Worm (Caenorhabditis elegans) whole organism, young adult: ENCODE data around the gene dnj-5.

ENCODE experiments used
- B0336.3 ChIP-seq: fragments of 200-800 bp; sonication (Bioruptor generic); IDR thresholded peaks from 2 replicates; pipeline ENCODE4 v1.3.6; 2022; ENCODE audit warnings: missing genetic modification characterization, missing compliant biosample characterization
- F10E7.11 ChIP-seq: sonication (generic microtip); optimal IDR thresholded peaks from 2 replicates; lab custom pipeline; 2017; ENCODE audit warnings: mild to moderate bottlenecking, missing genetic modification characterization, moderate library complexity, missing compliant biosample characterization
- F23B12.7 ChIP-seq: sonication (generic microtip); optimal IDR thresholded peaks from 2 replicates; lab custom pipeline; 2017; ENCODE audit warnings: missing genetic modification characterization, mild to moderate bottlenecking, missing compliant biosample characterization, antibody characterized with exemption, moderate library complexity; ENCODE audit not compliant: insufficient read depth
- F37B4.10 ChIP-seq: fragments of 200-800 bp; sonication (Bioruptor generic); IDR thresholded peaks from 2 replicates; pipeline ENCODE4 v1.3.6; 2022; ENCODE audit warnings: missing genetic modification characterization, missing compliant biosample characterization
- F57A8.1 ChIP-seq: fragments of 200-800 bp; sonication (Bioruptor generic); optimal IDR thresholded peaks from 2 replicates; lab custom pipeline; 2018; ENCODE audit warnings: mild to moderate bottlenecking, missing genetic modification characterization, moderate library complexity, missing compliant biosample characterization
- F57C9.4 ChIP-seq: sonication (generic microtip); optimal IDR thresholded peaks from 2 replicates; lab custom pipeline; 2017; ENCODE audit warnings: mild to moderate bottlenecking, missing genetic modification characterization, missing compliant biosample characterization
- K11D2.4 ChIP-seq: fragments of 200-800 bp; sonication (Bioruptor generic); IDR thresholded peaks from 2 replicates; pipeline ENCODE4 v1.3.6; 2022; ENCODE audit warnings: missing genetic modification reagents, missing genetic modification characterization, missing compliant biosample characterization
- Y53F4B.3 ChIP-seq: fragments of 200-800 bp; sonication (Bioruptor generic); IDR thresholded peaks from 2 replicates; pipeline ENCODE4 v1.3.6; 2022; ENCODE audit warnings: missing genetic modification reagents, missing genetic modification characterization, missing compliant biosample characterization
- Y67H2A.10 ChIP-seq: fragments of 200-800 bp; sonication (Bioruptor generic); conservative IDR thresholded peaks from 2 replicates; pipeline ENCODE4 v1.3.6; 2022; ENCODE audit warnings: missing genetic modification reagents, missing genetic modification characterization, missing compliant biosample characterization
- ZK185.1 ChIP-seq: sonication (generic microtip); optimal IDR thresholded peaks from 2 replicates; lab custom pipeline; 2016; ENCODE audit warnings: mild to moderate bottlenecking, missing genetic modification characterization, missing compliant biosample characterization; ENCODE audit not compliant: poor library complexity, severe bottlenecking
- akir-1 ChIP-seq: fragments of 200-800 bp; sonication (Bioruptor generic); optimal IDR thresholded peaks from 2 replicates; lab custom pipeline; 2018; ENCODE audit warnings: mild to moderate bottlenecking, missing genetic modification characterization, moderate library complexity, missing compliant biosample characterization
- ama-1 ChIP-seq, 3 experiments: fragments of 150-350 bp in 1 of 3; sonication (generic microtip) in 2 of 3; optimal IDR thresholded peaks; 2 replicates each; lab custom pipeline; 2014 to 2018; ENCODE audit warnings: missing biosample characterization in 2 of 3, missing genetic modification characterization in 2 of 3, missing genetic modification reagents in 2 of 3
- aptf-2 ChIP-seq: fragments of 200-800 bp; sonication (Bioruptor generic); conservative IDR thresholded peaks from 2 replicates; pipeline ENCODE4 v1.3.6; 2022; ENCODE audit warnings: missing genetic modification reagents, missing genetic modification characterization, missing compliant biosample characterization
- atf-7 ChIP-seq: sonication (generic microtip); optimal IDR thresholded peaks from 2 replicates; lab custom pipeline; 2017; ENCODE audit warnings: mild to moderate bottlenecking, missing genetic modification characterization, missing compliant biosample characterization
- athp-1 ChIP-seq: sonication (generic microtip); optimal IDR thresholded peaks from 2 replicates; lab custom pipeline; 2017; ENCODE audit warnings: mild to moderate bottlenecking, missing genetic modification characterization, missing compliant biosample characterization
- attf-3 ChIP-seq: fragments of 200-800 bp; sonication (Bioruptor generic); conservative IDR thresholded peaks from 2 replicates; pipeline ENCODE4 v1.3.6; 2022; ENCODE audit warnings: missing genetic modification reagents, missing genetic modification characterization, missing compliant biosample characterization
- attf-5 ChIP-seq: fragments of 200-800 bp; sonication (Bioruptor generic); optimal IDR thresholded peaks from 2 replicates; lab custom pipeline; 2018; ENCODE audit warnings: mild to moderate bottlenecking, missing genetic modification characterization, missing compliant biosample characterization
- attf-6 ChIP-seq: fragments of 200-800 bp; sonication (Bioruptor generic); IDR thresholded peaks from 2 replicates; pipeline ENCODE4 v1.3.6; 2022; ENCODE audit warnings: missing genetic modification reagents, missing genetic modification characterization, missing compliant biosample characterization
- ceh-40 ChIP-seq: fragments of 200-800 bp; sonication (Bioruptor generic); IDR thresholded peaks from 2 replicates; pipeline ENCODE4 v1.3.6; 2022; ENCODE audit warnings: missing genetic modification characterization, missing compliant biosample characterization
- ceh-58 ChIP-seq: fragments of 200-800 bp; sonication (Bioruptor generic); IDR thresholded peaks from 2 replicates; pipeline ENCODE4 v1.3.6; 2022; ENCODE audit warnings: missing genetic modification characterization, missing compliant biosample characterization
- chd-7 ChIP-seq: sonication (generic microtip); optimal IDR thresholded peaks from 2 replicates; lab custom pipeline; 2016; ENCODE audit warnings: mild to moderate bottlenecking, missing genetic modification characterization, moderate library complexity, missing compliant biosample characterization
- egl-44 ChIP-seq: fragments of 200-800 bp; sonication (Bioruptor generic); IDR thresholded peaks from 2 replicates; pipeline ENCODE4 v1.3.6; 2022; ENCODE audit warnings: missing genetic modification reagents, missing genetic modification characterization, missing compliant biosample characterization
- egrh-3 ChIP-seq: fragments of 200-800 bp; sonication (Bioruptor generic); IDR thresholded peaks from 2 replicates; pipeline ENCODE4 v1.3.6; 2022; ENCODE audit warnings: missing genetic modification reagents, missing genetic modification characterization, missing compliant biosample characterization
- fkh-3 ChIP-seq: sonication (generic microtip); optimal IDR thresholded peaks from 2 replicates; lab custom pipeline; 2016; ENCODE audit warnings: mild to moderate bottlenecking, missing genetic modification characterization, missing compliant biosample characterization
- hmg-1.2 ChIP-seq: fragments of 200-800 bp; sonication (Bioruptor generic); IDR thresholded peaks from 2 replicates; pipeline ENCODE4 v1.3.6; 2022; ENCODE audit warnings: missing genetic modification reagents, missing genetic modification characterization, missing compliant biosample characterization
- hrde-1 ChIP-seq: sonication (generic microtip); optimal IDR thresholded peaks from 2 replicates; lab custom pipeline; 2016; ENCODE audit warnings: missing genetic modification characterization, mild to moderate bottlenecking, missing compliant biosample characterization, moderate library complexity, missing genotype, missing genetic modification reagents, borderline replicate concordance
- lag-1 ChIP-seq: fragments of 200-800 bp; sonication (Bioruptor generic); IDR thresholded peaks from 2 replicates; pipeline ENCODE4 v1.3.6; 2022; ENCODE audit warnings: missing genetic modification reagents, missing genetic modification characterization, missing compliant biosample characterization
- lin-26 ChIP-seq: fragments of 200-800 bp; sonication (Bioruptor generic); IDR thresholded peaks from 2 replicates; pipeline ENCODE4 v1.3.6; 2022; ENCODE audit warnings: missing genetic modification reagents, missing genetic modification characterization, missing compliant biosample characterization
- lin-35 ChIP-seq, 3 experiments: fragments of 150-350 bp in 2 of 3; sonication (generic microtip) in 1 of 3; optimal IDR thresholded peaks; 2 replicates each; lab custom pipeline; 2014 to 2018; ENCODE audit warnings: missing biosample characterization in 3 of 3, missing genetic modification characterization in 3 of 3, missing genetic modification reagents in 3 of 3
- lir-1 ChIP-seq: fragments of 200-800 bp; sonication (Bioruptor generic); conservative IDR thresholded peaks from 2 replicates; pipeline ENCODE4 v1.3.6; 2022; ENCODE audit warnings: missing genetic modification reagents, missing genetic modification characterization, missing compliant biosample characterization
- madf-6 ChIP-seq: fragments of 200-800 bp; sonication (Bioruptor generic); IDR thresholded peaks from 2 replicates; pipeline ENCODE4 v1.3.6; 2022; ENCODE audit warnings: missing genetic modification reagents, missing genetic modification characterization, missing compliant biosample characterization
- mel-28 ChIP-seq: sonication (generic microtip); optimal IDR thresholded peaks from 2 replicates; lab custom pipeline; 2016; ENCODE audit warnings: borderline replicate concordance, mild to moderate bottlenecking, missing genetic modification characterization, missing compliant biosample characterization
- mes-4 ChIP-seq: sonication (generic microtip); optimal IDR thresholded peaks from 2 replicates; lab custom pipeline; 2016; ENCODE audit warnings: missing genotype, missing genetic modification characterization, missing compliant biosample characterization
- nfya-2 ChIP-seq: fragments of 200-800 bp; sonication (Bioruptor generic); IDR thresholded peaks from 2 replicates; pipeline ENCODE4 v1.3.6; 2022; ENCODE audit warnings: missing genetic modification reagents, missing genetic modification characterization, missing compliant biosample characterization
- nfyb-1 ChIP-seq: fragments of 200-800 bp; sonication (Bioruptor generic); IDR thresholded peaks from 2 replicates; pipeline ENCODE4 v1.3.6; 2022; ENCODE audit warnings: missing genetic modification reagents, missing genetic modification characterization, missing compliant biosample characterization
- pha-4 ChIP-seq: fragments of 150-350 bp; sonication (generic microtip); optimal IDR thresholded peaks from 2 replicates; lab custom pipeline; 2014; ENCODE audit warnings: missing biosample characterization, missing genetic modification reagents, missing genetic modification characterization
- rpc-1 ChIP-seq, 2 experiments: fragments of 150-350 bp in 1 of 2; sonication (generic microtip) in 1 of 2; optimal IDR thresholded peaks; 2 replicates each; lab custom pipeline; 2014 to 2018; ENCODE audit warnings: missing biosample characterization in 1 of 2, missing genetic modification characterization in 1 of 2, missing genetic modification reagents in 1 of 2, missing genotype in 1 of 2
- sea-2 ChIP-seq: fragments of 200-800 bp; sonication (Bioruptor generic); IDR thresholded peaks from 2 replicates; pipeline ENCODE4 v1.3.6; 2022; ENCODE audit warnings: missing genetic modification characterization, missing compliant biosample characterization
- snpc-1.1 ChIP-seq: sonication (generic microtip); optimal IDR thresholded peaks from 2 replicates; lab custom pipeline; 2017; ENCODE audit warnings: missing genetic modification characterization, mild to moderate bottlenecking, missing compliant biosample characterization, antibody characterized with exemption, moderate library complexity, missing genotype, missing genetic modification reagents; ENCODE audit not compliant: insufficient read depth
- snpc-1.3 ChIP-seq: sonication (generic microtip); optimal IDR thresholded peaks from 2 replicates; lab custom pipeline; 2017; ENCODE audit warnings: missing genetic modification characterization, mild to moderate bottlenecking, missing compliant biosample characterization, antibody characterized with exemption, moderate library complexity, missing genotype, missing genetic modification reagents; ENCODE audit not compliant: insufficient read depth
- snpc-3.4 ChIP-seq: sonication (generic microtip); optimal IDR thresholded peaks from 2 replicates; lab custom pipeline; 2017; ENCODE audit warnings: missing genetic modification characterization, mild to moderate bottlenecking, missing compliant biosample characterization, antibody characterized with exemption, moderate library complexity, missing genotype, missing genetic modification reagents
- sptf-2 ChIP-seq: fragments of 200-800 bp; sonication (Bioruptor generic); optimal IDR thresholded peaks from 2 replicates; lab custom pipeline; 2018; ENCODE audit warnings: mild to moderate bottlenecking, missing genetic modification characterization, missing compliant biosample characterization
- xnd-1 ChIP-seq: sonication (generic microtip); optimal IDR thresholded peaks from 2 replicates; lab custom pipeline; 2016; ENCODE audit warnings: missing genotype, missing genetic modification reagents, missing genetic modification characterization, missing compliant biosample characterization
- ztf-18 ChIP-seq: sonication (generic microtip); optimal IDR thresholded peaks from 2 replicates; lab custom pipeline; 2016; ENCODE audit warnings: missing genotype, mild to moderate bottlenecking, missing genetic modification characterization, missing compliant biosample characterization
- ztf-3 ChIP-seq: fragments of 200-800 bp; sonication (Bioruptor generic); optimal IDR thresholded peaks from 2 replicates; lab custom pipeline; 2018; ENCODE audit warnings: mild to moderate bottlenecking, missing genetic modification characterization, missing compliant biosample characterization

dnj-5 gene

DNA sequence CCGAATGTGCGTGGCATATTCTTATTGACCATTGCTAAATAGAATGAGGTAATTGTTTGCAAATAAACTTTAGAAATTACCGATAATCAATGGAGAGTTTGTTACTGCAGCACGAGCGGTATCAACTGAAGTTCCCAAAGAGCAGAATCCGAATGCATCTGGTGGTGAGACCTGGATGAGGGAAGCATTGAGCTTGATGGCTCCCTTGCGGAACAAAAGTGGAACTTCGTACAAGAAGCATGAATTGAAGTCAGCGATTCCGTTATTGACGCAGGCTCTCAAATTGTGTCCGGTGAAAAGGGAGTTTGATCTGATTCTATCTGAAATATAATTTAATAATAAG, 31.4 kb upstream of the dnj-5 start (continued):
- TF ChIP-seq snpc-3.4 (no peak), mes-4 (tag; lab: Kevin White, UChicago) (no peak), aptf-2 (GFP tag; lab: Robert Waterston, UW) (no peak), nfyb-1 (peak; percentile 46; the same call in 1 of the 2 replicates), hmg-1.2 (GFP tag; lab: Robert Waterston, UW) (no peak), atf-7 (no peak), attf-3 (GFP tag; lab: Robert Waterston, UW) (no peak), F10E7.11 (no peak), Y67H2A.10 (GFP tag; lab: Robert Waterston, UW) (no peak), chd-7 (tag; lab: Kevin White, UChicago) (no peak), sptf-2 (GFP tag; lab: Kevin White, UChicago) (no peak), lin-35 (GFP tag; optimal IDR thresholded peaks at IDR 0.05; lab: Kevin White, UChicago) (no peak), hrde-1 (tag; lab: Kevin White, UChicago) (no peak), F57A8.1 (GFP tag; lab: Kevin White, UChicago) (no peak), lir-1 (GFP tag; lab: Robert Waterston, UW) (no peak), mel-28 (tag; lab: Kevin White, UChicago) (no peak), akir-1 (GFP tag; lab: Kevin White, UChicago) (no peak), athp-1 (tag; lab: Kevin White, UChicago) (no peak), B0336.3 (GFP tag; lab: Robert Waterston, UW) (no peak), F37B4.10 (GFP tag; lab: Robert Waterston, UW) (0 out of 2 replicates have a peak, but pooled peaks have one; percentile 70), Y53F4B.3 (GFP tag; lab: Robert Waterston, UW) (no peak), sea-2 (GFP tag; lab: Robert Waterston, UW) (no peak), fkh-3 (tag; lab: Kevin White, UChicago) (peak; percentile 33), ceh-58 (no peak), ztf-3 (GFP tag; lab: Kevin White, UChicago) (no peak), ceh-40 (no peak)
- TF ChIP-seq, all 124 proteins: peak for 6

DNA sequence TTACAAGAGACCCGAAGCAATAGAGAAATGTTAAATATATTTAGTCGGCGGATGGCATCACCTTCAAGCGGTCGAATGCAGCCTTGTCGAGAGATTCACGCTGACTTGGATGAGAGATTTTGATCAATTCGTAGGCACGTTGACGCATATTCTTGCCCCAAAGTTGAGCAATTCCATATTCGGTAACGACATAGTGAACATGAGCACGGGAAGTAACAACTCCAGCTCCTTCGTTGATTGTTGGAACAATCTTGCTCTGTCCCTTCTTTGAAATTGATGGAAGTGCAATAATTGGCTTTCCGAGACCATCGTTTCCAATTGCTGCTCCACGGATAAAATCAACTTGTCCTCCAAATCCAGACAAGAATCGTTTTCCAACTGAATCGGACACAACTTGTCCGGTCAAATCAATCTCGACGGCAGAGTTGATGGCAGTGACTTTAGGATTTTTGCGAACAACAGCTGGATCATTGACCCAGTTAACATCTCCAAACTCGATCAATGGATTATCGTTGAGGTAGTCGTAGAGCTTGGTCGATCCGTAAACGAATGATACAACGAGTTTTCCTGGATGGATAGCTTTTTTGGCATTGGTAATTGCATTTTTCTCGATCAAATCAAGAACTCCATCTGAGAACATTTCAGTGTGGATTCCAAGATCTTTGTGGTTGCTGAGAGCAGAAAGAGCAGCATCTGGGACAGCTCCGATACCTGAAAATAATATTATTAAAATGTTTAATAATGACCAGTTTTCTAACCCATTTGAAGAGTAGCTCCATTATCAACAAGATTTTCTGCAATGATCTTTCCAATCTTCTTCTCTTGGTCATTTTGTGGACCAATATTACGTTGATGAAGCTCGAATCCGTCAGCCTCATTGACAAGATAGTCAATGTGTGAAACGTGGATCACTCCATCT, 30.8 kb upstream of the dnj-5 start:
- TF ChIP-seq nfya-2 (GFP tag; lab: Robert Waterston, UW), result no peak
- TF ChIP-seq lin-35 (GFP tag; optimal IDR thresholded peaks at IDR 0.05; lab: Kevin White, UChicago), result peak in 1 of 3 experiments; percentile 46
- no peak for TF ChIP-seq madf-6 (GFP tag; lab: Robert Waterston, UW)
- TF ChIP-seq F57C9.4 (tag; lab: Kevin White, UChicago), result no peak
- peak; percentile 88 for TF ChIP-seq ama-1 (optimal IDR thresholded peaks at IDR 0.05; lab: Kevin White, UChicago)
- no peak for TF ChIP-seq ama-1 (GFP tag; optimal IDR thresholded peaks at IDR 0.05; lab: Kevin White, UChicago)
- no peak for TF ChIP-seq snpc-1.1
- TF ChIP-seq pha-4 (tag; lab: Kevin White, UChicago), result no peak
- no peak for TF ChIP-seq snpc-1.3 (tag; lab: Kevin White, UChicago)
- no peak for TF ChIP-seq ztf-18 (tag; lab: Kevin White, UChicago)
- 0 out of 2 replicates have a peak, but pooled peaks have one; percentile 39 for TF ChIP-seq B0336.3 (GFP tag; lab: Robert Waterston, UW)
- TF ChIP-seq attf-6, result no peak
- TF ChIP-seq lin-26, result no peak
- TF ChIP-seq egrh-3 (GFP tag; lab: Robert Waterston, UW), result no peak
- TF ChIP-seq egl-44 (GFP tag; lab: Robert Waterston, UW), result no peak
- no peak for TF ChIP-seq K11D2.4 (GFP tag; lab: Robert Waterston, UW)
- TF ChIP-seq xnd-1, result no peak
- TF ChIP-seq lag-1 (GFP tag; lab: Robert Waterston, UW), result no peak
- no peak for TF ChIP-seq rpc-1 (optimal IDR thresholded peaks at IDR 0.05; lab: Kevin White, UChicago)
- no peak for TF ChIP-seq rpc-1 (tag; optimal IDR thresholded peaks at IDR 0.05; lab: Kevin White, UChicago)
- 0 out of 2 replicates have a peak, but pooled peaks have one; percentile 4 for TF ChIP-seq hmg-1.2 (GFP tag; lab: Robert Waterston, UW)
- no peak for TF ChIP-seq attf-5
- TF ChIP-seq F23B12.7 (tag; lab: Kevin White, UChicago), result no peak
- TF ChIP-seq ZK185.1 (tag; lab: Kevin White, UChicago), result peak; percentile 33
